Worm (Caenorhabditis elegans) whole organism, L1 larva: ENCODE results near the gene Y54E2A.7.

ENCODE experiments used
- C04F5.9 ChIP-seq: sonication (generic microtip); optimal IDR thresholded peaks from 2 replicates; lab custom pipeline; 2016; ENCODE audit warnings: missing genetic modification characterization, missing compliant biosample characterization
- C16A3.4 ChIP-seq: fragments of 150-350 bp; optimal IDR thresholded peaks from 2 replicates; lab custom pipeline; 2014; ENCODE audit warnings: missing biosample characterization, missing genetic modification characterization
- C34B4.2 ChIP-seq: sonication (generic microtip); optimal IDR thresholded peaks from 2 replicates; lab custom pipeline; 2017; ENCODE audit warnings: mild to moderate bottlenecking, missing genetic modification characterization, missing compliant biosample characterization
- F16B12.6 ChIP-seq: fragments of 150-350 bp; optimal IDR thresholded peaks from 2 replicates; lab custom pipeline; 2014; ENCODE audit warnings: missing biosample characterization, missing genetic modification characterization
- aha-1 ChIP-seq: fragments of 150-350 bp; optimal IDR thresholded peaks from 2 replicates; lab custom pipeline; 2014; ENCODE audit warnings: missing biosample characterization, missing genetic modification characterization
- alr-1 ChIP-seq: fragments of 200-800 bp; sonication (Bioruptor generic); optimal IDR thresholded peaks from 2 replicates; lab custom pipeline; 2018; ENCODE audit warnings: borderline replicate concordance, mild to moderate bottlenecking, missing genetic modification characterization, missing compliant biosample characterization
- aly-2 ChIP-seq: fragments of 150-350 bp; optimal IDR thresholded peaks from 2 replicates; lab custom pipeline; 2014; ENCODE audit warnings: missing biosample characterization, missing genetic modification characterization
- ceh-8 ChIP-seq: fragments of 200-800 bp; sonication (Bioruptor generic); optimal IDR thresholded peaks from 2 replicates; lab custom pipeline; 2018; ENCODE audit warnings: mild to moderate bottlenecking, missing genetic modification characterization, moderate library complexity, missing compliant biosample characterization
- ceh-82 ChIP-seq, 3 experiments: fragments of 150-350 bp in 1 of 3; sonication (generic microtip) in 2 of 3; optimal IDR thresholded peaks; 2 replicates each; lab custom pipeline; 2014 to 2017; ENCODE audit warnings: missing biosample characterization in 3 of 3, missing genetic modification characterization in 3 of 3
- ceh-90 ChIP-seq: sonication (generic microtip); optimal IDR thresholded peaks from 2 replicates; lab custom pipeline; 2016; ENCODE audit warnings: missing genetic modification characterization, missing compliant biosample characterization
- dsc-1 ChIP-seq: sonication (generic microtip); optimal IDR thresholded peaks from 2 replicates; lab custom pipeline; 2016; ENCODE audit warnings: mild to moderate bottlenecking, missing genetic modification characterization, missing compliant biosample characterization
- efl-1 ChIP-seq, 4 experiments: fragments of 150-350 bp; optimal IDR thresholded peaks in 3 of 4; peaks in 1 of 4; 1 replicate in 1 of 4; 2 replicates in 3 of 4; lab custom pipeline; 2014; ENCODE audit warnings: missing biosample characterization in 2 of 4, missing genetic modification characterization in 2 of 4, missing genetic modification reagents in 2 of 4
- efl-3 ChIP-seq: fragments of 200-800 bp; sonication (Bioruptor generic); optimal IDR thresholded peaks from 2 replicates; lab custom pipeline; 2018; ENCODE audit warnings: mild to moderate bottlenecking, missing genetic modification characterization, missing compliant biosample characterization
- egl-13 ChIP-seq: sonication (generic microtip); optimal IDR thresholded peaks from 2 replicates; lab custom pipeline; 2016; ENCODE audit warnings: missing genotype, missing genetic modification reagents, missing genetic modification characterization, missing compliant biosample characterization
- elt-2 ChIP-seq: sonication (generic microtip); optimal IDR thresholded peaks from 2 replicates; lab custom pipeline; 2016; ENCODE audit warnings: missing genetic modification characterization, mild to moderate bottlenecking, inconsistent platforms, missing compliant biosample characterization, missing genetic modification reagents
- elt-3 ChIP-seq, 6 experiments: fragments of 150-350 bp in 1 of 6; sonication (generic microtip); optimal IDR thresholded peaks; 2 replicates each; lab custom pipeline; 2017 to 2018; ENCODE audit warnings: missing biosample characterization in 6 of 6, missing genetic modification characterization in 6 of 6, inconsistent platforms in 1 of 6
- ets-5 ChIP-seq: fragments of 200-800 bp; sonication (Bioruptor generic); IDR thresholded peaks from 2 replicates; pipeline ENCODE4 v1.3.6; 2022; ENCODE audit warnings: missing genetic modification characterization, missing compliant biosample characterization
- fkh-10 ChIP-seq: sonication (generic microtip); optimal IDR thresholded peaks from 2 replicates; lab custom pipeline; 2017; ENCODE audit warnings: missing biosample characterization, missing genetic modification reagents, missing genetic modification characterization
- fos-1 ChIP-seq: fragments of 150-350 bp; optimal IDR thresholded peaks from 2 replicates; lab custom pipeline; 2014; ENCODE audit warnings: missing biosample characterization, missing genetic modification characterization
- grh-1 ChIP-seq: fragments of 200-800 bp; sonication (Bioruptor generic); IDR thresholded peaks from 2 replicates; pipeline ENCODE4 v1.3.6; 2022; ENCODE audit warnings: missing genetic modification reagents, missing genetic modification characterization, missing compliant biosample characterization
- hlh-17 ChIP-seq: fragments of 200-800 bp; sonication (Bioruptor generic); optimal IDR thresholded peaks from 2 replicates; lab custom pipeline; 2018; ENCODE audit warnings: missing genetic modification characterization, mild to moderate bottlenecking, missing compliant biosample characterization, moderate library complexity, borderline replicate concordance
- hlh-4 ChIP-seq: sonication (generic microtip); optimal IDR thresholded peaks from 2 replicates; lab custom pipeline; 2016; ENCODE audit warnings: mild to moderate bottlenecking, missing genetic modification characterization, missing compliant biosample characterization
- hpl-2 ChIP-seq: fragments of 150-350 bp; optimal IDR thresholded peaks from 2 replicates; lab custom pipeline; 2014; ENCODE audit warnings: missing biosample characterization, missing genetic modification reagents, missing genetic modification characterization
- irx-1 ChIP-seq: sonication (generic microtip); optimal IDR thresholded peaks from 2 replicates; lab custom pipeline; 2016; ENCODE audit warnings: missing genetic modification characterization, missing compliant biosample characterization
- lin-13 ChIP-seq: fragments of 150-350 bp; optimal IDR thresholded peaks from 2 replicates; lab custom pipeline; 2014; ENCODE audit warnings: missing biosample characterization, missing genetic modification reagents, missing genetic modification characterization
- lin-35 ChIP-seq, 2 experiments: fragments of 150-350 bp; optimal IDR thresholded peaks; 2 replicates each; lab custom pipeline; 2014; ENCODE audit warnings: missing biosample characterization in 2 of 2, missing genetic modification characterization in 2 of 2, missing genetic modification reagents in 2 of 2
- lin-39 ChIP-seq: fragments of 150-350 bp; optimal IDR thresholded peaks from 2 replicates; lab custom pipeline; 2014; ENCODE audit warnings: missing biosample characterization, missing genetic modification reagents, missing genetic modification characterization
- lir-3 ChIP-seq: sonication (generic microtip); optimal IDR thresholded peaks from 2 replicates; lab custom pipeline; 2016; ENCODE audit warnings: mild to moderate bottlenecking, missing genetic modification characterization, moderate library complexity, missing compliant biosample characterization; ENCODE audit not compliant: poor library complexity
- mdl-1 ChIP-seq, 2 experiments: fragments of 150-350 bp; optimal IDR thresholded peaks; 2 replicates each; lab custom pipeline; 2014 to 2017; ENCODE audit warnings: missing biosample characterization in 2 of 2, missing genetic modification characterization in 2 of 2, inconsistent platforms in 1 of 2
- mef-2 ChIP-seq: fragments of 150-350 bp; optimal IDR thresholded peaks from 2 replicates; lab custom pipeline; 2014; ENCODE audit warnings: missing biosample characterization, missing genetic modification characterization
- mep-1 ChIP-seq: fragments of 150-350 bp; optimal IDR thresholded peaks from 2 replicates; lab custom pipeline; 2014; ENCODE audit warnings: missing biosample characterization, missing genetic modification characterization
- nhr-237 ChIP-seq: fragments of 150-350 bp; optimal IDR thresholded peaks from 2 replicates; lab custom pipeline; 2014; ENCODE audit warnings: missing biosample characterization, missing genetic modification characterization
- nhr-47 ChIP-seq: sonication (generic microtip); optimal IDR thresholded peaks from 2 replicates; lab custom pipeline; 2016; ENCODE audit warnings: mild to moderate bottlenecking, missing genetic modification characterization, moderate library complexity, missing compliant biosample characterization
- nhr-71 ChIP-seq: sonication (generic microtip); optimal IDR thresholded peaks from 2 replicates; lab custom pipeline; 2016; ENCODE audit warnings: mild to moderate bottlenecking, missing genetic modification characterization, moderate library complexity, missing compliant biosample characterization
- nhr-76 ChIP-seq: sonication (generic microtip); optimal IDR thresholded peaks from 2 replicates; lab custom pipeline; 2017; ENCODE audit warnings: missing biosample characterization, missing genetic modification characterization
- pag-3 ChIP-seq: sonication (generic microtip); optimal IDR thresholded peaks from 2 replicates; lab custom pipeline; 2017; ENCODE audit warnings: missing genetic modification characterization, mild to moderate bottlenecking, missing compliant biosample characterization, antibody characterized with exemption, borderline replicate concordance; ENCODE audit not compliant: insufficient read depth
- pax-3 ChIP-seq: fragments of 200-800 bp; sonication (Bioruptor generic); optimal IDR thresholded peaks from 2 replicates; lab custom pipeline; 2018; ENCODE audit warnings: mild to moderate bottlenecking, missing genetic modification characterization, moderate library complexity, missing compliant biosample characterization
- pqm-1 ChIP-seq: sonication (generic microtip); optimal IDR thresholded peaks from 3 replicates; lab custom pipeline; 2017; ENCODE audit warnings: missing biosample characterization, missing genetic modification characterization
- rnt-1 ChIP-seq: sonication (generic microtip); optimal IDR thresholded peaks from 2 replicates; lab custom pipeline; 2016; ENCODE audit warnings: mild to moderate bottlenecking, missing genetic modification characterization, moderate library complexity, missing compliant biosample characterization
- skn-1 ChIP-seq: fragments of 150-350 bp; optimal IDR thresholded peaks from 2 replicates; lab custom pipeline; 2014; ENCODE audit warnings: missing biosample characterization, missing genetic modification characterization
- snpc-4 ChIP-seq: fragments of 150-350 bp; optimal IDR thresholded peaks from 2 replicates; lab custom pipeline; 2014; ENCODE audit warnings: missing biosample characterization, missing genetic modification characterization
- sox-4 ChIP-seq: sonication (generic microtip); optimal IDR thresholded peaks from 2 replicates; lab custom pipeline; 2016; ENCODE audit warnings: missing genetic modification characterization, missing compliant biosample characterization
- sup-37 ChIP-seq: fragments of 200-800 bp; sonication (Bioruptor generic); optimal IDR thresholded peaks from 2 replicates; lab custom pipeline; 2018; ENCODE audit warnings: mild to moderate bottlenecking, missing genetic modification characterization, missing compliant biosample characterization
- tlp-1 ChIP-seq: fragments of 150-350 bp; optimal IDR thresholded peaks from 2 replicates; lab custom pipeline; 2014; ENCODE audit warnings: missing biosample characterization, missing genetic modification characterization
- unc-130 ChIP-seq: fragments of 150-350 bp; optimal IDR thresholded peaks from 2 replicates; lab custom pipeline; 2017; ENCODE audit warnings: missing biosample characterization, missing genetic modification characterization, inconsistent platforms
- unc-30 ChIP-seq: sonication (generic microtip); optimal IDR thresholded peaks from 2 replicates; lab custom pipeline; 2017; ENCODE audit warnings: missing biosample characterization, missing genetic modification characterization
- unc-86 ChIP-seq: sonication (generic microtip); optimal IDR thresholded peaks from 2 replicates; lab custom pipeline; 2016; ENCODE audit warnings: missing genetic modification characterization, missing compliant biosample characterization
- vab-15 ChIP-seq: sonication (generic microtip); optimal IDR thresholded peaks from 2 replicates; lab custom pipeline; 2017; ENCODE audit warnings: missing genotype, mild to moderate bottlenecking, missing genetic modification characterization, missing compliant biosample characterization
- zip-4 ChIP-seq: fragments of 200-800 bp; sonication (Bioruptor generic); optimal IDR thresholded peaks from 2 replicates; lab custom pipeline; 2018; ENCODE audit warnings: mild to moderate bottlenecking, missing genetic modification characterization, moderate library complexity, missing compliant biosample characterization
- ztf-11 ChIP-seq, 2 experiments: sonication (generic microtip); optimal IDR thresholded peaks; 2 replicates each; lab custom pipeline; 2016 to 2017; ENCODE audit warnings: missing genetic modification characterization in 2 of 2, missing biosample characterization in 1 of 2, missing compliant biosample characterization in 1 of 2
- ztf-4 ChIP-seq: fragments of 150-350 bp; optimal IDR thresholded peaks from 2 replicates; lab custom pipeline; 2014; ENCODE audit warnings: missing biosample characterization, missing genetic modification characterization

Y54E2A.7 gene

ce11 chrII:14814894-14815568 is 42.2 kb upstream of the Y54E2A.7 start, which contains the start of gene W01D2.1 (continued):
- TF ChIP-seq lin-13 (peak; percentile 62), rnt-1 (peak; percentile 79), mep-1 (tag; lab: Kevin White, UChicago) (peak; percentile 81), unc-86 (tag; lab: Kevin White, UChicago) (peak; percentile 17), vab-15 (tag; lab: Kevin White, UChicago) (no peak), mdl-1 (tag; optimal IDR thresholded peaks at IDR 0.05; lab: Kevin White, UChicago) (peak in 1 of 2 experiments; percentile 57), ceh-8 (GFP tag; lab: Kevin White, UChicago) (no peak), hpl-2 (GFP tag; lab: Kevin White, UChicago) (no peak), ets-5 (GFP tag; lab: Robert Waterston, UW) (no peak), tlp-1 (tag; lab: Kevin White, UChicago) (no peak), pag-3 (no peak), C34B4.2 (tag; lab: Kevin White, UChicago) (no peak), fkh-10 (GFP tag; lab: Kevin White, UChicago) (peak; percentile 28), egl-13 (no peak), zip-4 (GFP tag; lab: Kevin White, UChicago) (no peak), nhr-71 (tag; lab: Kevin White, UChicago) (peak; percentile 76), C04F5.9 (tag; lab: Kevin White, UChicago) (no peak), unc-30 (tag; lab: Kevin White, UChicago) (no peak), pax-3 (tag; lab: Kevin White, UChicago) (no peak), dsc-1 (tag; lab: Kevin White, UChicago) (peak; percentile 41), F16B12.6 (tag; lab: Kevin White, UChicago) (peak; percentile 49), aly-2 (tag; lab: Kevin White, UChicago) (no peak), snpc-4 (tag; lab: Kevin White, UChicago) (peak; percentile 75), aha-1 (no peak), lin-39 (tag; lab: Kevin White, UChicago) (peak; percentile 32), ztf-4 (tag; lab: Kevin White, UChicago) (no peak), C16A3.4 (tag; lab: Kevin White, UChicago) (peak; percentile 78), unc-130 (tag; lab: Kevin White, UChicago) (peak; percentile 67), ceh-82 (tag; optimal IDR thresholded peaks at IDR 0.05; lab: Kevin White, UChicago) (peak in 2 of 3 experiments; percentile 48 to 83), nhr-47 (tag; lab: Kevin White, UChicago) (peak; percentile 73), efl-1 (optimal IDR thresholded peaks at IDR 0.05; lab: Kevin White, UChicago) (peak; percentile 71 to 93), efl-1 (GFP tag; optimal IDR thresholded peaks at IDR 0.05 in 1 of 2; lab: Kevin White, UChicago) (peak; percentile 92 to 99), ceh-90 (tag; lab: Kevin White, UChicago) (no peak), elt-2 (tag; lab: Kevin White, UChicago) (no peak), mef-2 (tag; lab: Kevin White, UChicago) (no peak), lin-35 (GFP tag; optimal IDR thresholded peaks at IDR 0.05; lab: Kevin White, UChicago) (peak; percentile 93 to 96), skn-1 (tag; lab: Kevin White, UChicago) (peak; percentile 84), efl-3 (GFP tag; lab: Kevin White, UChicago) (no peak), hlh-17 (GFP tag; lab: Kevin White, UChicago) (no peak), fos-1 (peak; percentile 62), elt-3 (tag; optimal IDR thresholded peaks at IDR 0.05; lab: Kevin White, UChicago) (peak in 2 of 6 experiments; percentile 18 to 64), nhr-237 (no peak), pqm-1 (tag; lab: Kevin White, UChicago) (no peak), ztf-11 (tag; optimal IDR thresholded peaks at IDR 0.05; lab: Kevin White, UChicago) (no peak), grh-1 (no peak), hlh-4 (no peak), sup-37 (GFP tag; lab: Kevin White, UChicago) (no peak), nhr-76 (no peak), lir-3 (tag; lab: Kevin White, UChicago) (no peak), irx-1 (tag; lab: Kevin White, UChicago) (peak; percentile 26), alr-1 (tag; lab: Kevin White, UChicago) (no peak), sox-4 (no peak)
